Worm (Caenorhabditis elegans): ENCODE data around the gene vps-39.
A peak's percentile ranks its signal among the peaks of the same experiment; 100 is the strongest.
"Not testable (repeated sequence)": the region's sequence is repeated elsewhere in the genome, so short reads cannot be mapped to it uniquely, and the experiment has no call there.

- TF ChIP-seq F13C5.2, tra-4 (tag; optimal IDR thresholded peaks at IDR 0.05): not testable (repeated sequence)
- peak; percentile 77 for TF ChIP-seq sea-1 (GFP tag; conservative IDR thresholded peaks at IDR 0.05)
- peak; percentile 17 for TF ChIP-seq hmg-4 (GFP tag; optimal IDR thresholded peaks at IDR 0.05)
Observed at ce11 chrV:14038328-14039084, at the start of gene vps-39.
